Fruit fly (Drosophila melanogaster): Measurements from ENCODE around the gene Rpt2.

The Rpt2 gene

DNA sequence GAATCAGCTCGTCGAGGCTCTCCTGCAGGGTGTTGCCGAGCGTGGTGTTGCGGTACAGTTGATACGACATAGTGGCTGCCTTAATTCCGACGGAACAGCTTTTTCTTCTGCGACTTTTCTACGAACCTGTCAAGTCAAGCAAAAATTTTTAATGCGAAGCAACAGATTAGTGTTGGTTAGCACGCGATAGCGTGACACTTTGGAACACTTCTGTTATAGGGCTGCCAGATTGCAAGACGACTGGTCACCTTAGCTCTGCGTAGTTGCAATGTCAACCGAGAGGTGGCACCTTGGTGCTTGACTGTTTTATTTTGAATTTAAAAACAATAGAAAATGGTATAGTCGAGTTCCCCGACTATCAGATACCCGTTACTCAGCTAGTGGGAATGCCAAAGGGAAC, 40.5 kb downstream of the Rpt2 start, which contains the start of gene TfIIA-S:
TfIIA-S (minus strand) TSS at position 175 of the 400 bp plus-strand sequence.
- TF ChIP-seq ovo (GFP tag; optimal IDR thresholded peaks at IDR 0.05) (peak; percentile 82), cic (GFP tag; optimal IDR thresholded peaks at IDR 0.05) (peak; percentile 32), CG14711 (tag; optimal IDR thresholded peaks at IDR 0.05) (peak; percentile 59), CG11617 (GFP tag; optimal IDR thresholded peaks at IDR 0.05) (peak; percentile 2), pad (GFP tag; optimal IDR thresholded peaks at IDR 0.05) (peak; percentile 86), Hr96 (GFP tag; optimal IDR thresholded peaks at IDR 0.05) (peak; percentile 78), CG5204 (GFP tag; optimal IDR thresholded peaks at IDR 0.05) (peak; percentile 64), kay (GFP tag; ENCODE audit: borderline replicate concordance) (no peak), CG7045 (GFP tag; optimal IDR thresholded peaks at IDR 0.05) (peak; percentile 67), CG33017 (tag; optimal IDR thresholded peaks at IDR 0.05) (peak; percentile 53), toe (GFP tag; optimal IDR thresholded peaks at IDR 0.05) (peak; percentile 76), CG12768 (GFP tag; optimal IDR thresholded peaks at IDR 0.05) (peak; percentile 83), Mnt (GFP tag; optimal IDR thresholded peaks at IDR 0.05) (peak; percentile 80), Clk (GFP tag; optimal IDR thresholded peaks at IDR 0.05) (peak; percentile 75), CG7101 (tag; optimal IDR thresholded peaks at IDR 0.05) (peak; percentile 86), cnc (optimal IDR thresholded peaks at IDR 0.05) (no peak), Crg-1 (GFP tag; optimal IDR thresholded peaks at IDR 0.05) (peak; percentile 95), CG1620 (GFP tag; optimal IDR thresholded peaks at IDR 0.05) (peak; percentile 96), bab1 (GFP tag; optimal IDR thresholded peaks at IDR 0.05) (peak; percentile 84), tj (GFP tag; optimal IDR thresholded peaks at IDR 0.05) (peak; percentile 61)

DNA sequence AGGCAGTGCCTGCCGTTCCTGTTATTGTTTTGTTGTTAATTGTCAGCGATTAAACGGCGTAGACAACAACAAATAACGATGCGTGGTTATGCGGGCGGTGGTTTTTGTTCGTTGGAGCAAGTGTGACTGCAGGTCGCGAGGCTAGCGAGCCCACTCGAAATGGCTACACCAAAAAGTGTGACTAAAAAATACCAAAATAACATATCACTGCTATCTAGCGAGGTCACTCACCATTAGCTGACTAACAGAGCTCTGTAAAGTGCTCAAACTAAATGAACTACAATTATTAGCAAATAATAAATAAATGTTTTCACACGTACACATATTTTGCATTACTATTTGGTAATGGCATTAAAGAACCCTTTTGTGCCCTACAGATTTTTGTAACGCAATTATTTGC, 41.4 kb downstream of the Rpt2 start, which contains the start of gene Pli:
Pli (minus strand) TSS at position 131 of the 400 bp plus-strand sequence.
- TF ChIP-seq CG12768 (GFP tag; optimal IDR thresholded peaks at IDR 0.05) (no peak), cnc (optimal IDR thresholded peaks at IDR 0.05) (no peak), CG7101 (tag; optimal IDR thresholded peaks at IDR 0.05) (peak; percentile 57), CG11617 (GFP tag; optimal IDR thresholded peaks at IDR 0.05) (peak; percentile 5), tj (GFP tag; optimal IDR thresholded peaks at IDR 0.05) (peak; percentile 50), toe (GFP tag; optimal IDR thresholded peaks at IDR 0.05) (no peak), CG7045 (GFP tag; optimal IDR thresholded peaks at IDR 0.05) (no peak), Mnt (GFP tag; optimal IDR thresholded peaks at IDR 0.05) (peak; percentile 35), CG1620 (GFP tag; optimal IDR thresholded peaks at IDR 0.05) (peak; percentile 8), pad (GFP tag; optimal IDR thresholded peaks at IDR 0.05) (peak; percentile 4), CG14711 (tag; optimal IDR thresholded peaks at IDR 0.05) (peak; percentile 20), bab1 (GFP tag; optimal IDR thresholded peaks at IDR 0.05) (peak; percentile 55), CG33017 (tag; optimal IDR thresholded peaks at IDR 0.05) (no peak)

DNA sequence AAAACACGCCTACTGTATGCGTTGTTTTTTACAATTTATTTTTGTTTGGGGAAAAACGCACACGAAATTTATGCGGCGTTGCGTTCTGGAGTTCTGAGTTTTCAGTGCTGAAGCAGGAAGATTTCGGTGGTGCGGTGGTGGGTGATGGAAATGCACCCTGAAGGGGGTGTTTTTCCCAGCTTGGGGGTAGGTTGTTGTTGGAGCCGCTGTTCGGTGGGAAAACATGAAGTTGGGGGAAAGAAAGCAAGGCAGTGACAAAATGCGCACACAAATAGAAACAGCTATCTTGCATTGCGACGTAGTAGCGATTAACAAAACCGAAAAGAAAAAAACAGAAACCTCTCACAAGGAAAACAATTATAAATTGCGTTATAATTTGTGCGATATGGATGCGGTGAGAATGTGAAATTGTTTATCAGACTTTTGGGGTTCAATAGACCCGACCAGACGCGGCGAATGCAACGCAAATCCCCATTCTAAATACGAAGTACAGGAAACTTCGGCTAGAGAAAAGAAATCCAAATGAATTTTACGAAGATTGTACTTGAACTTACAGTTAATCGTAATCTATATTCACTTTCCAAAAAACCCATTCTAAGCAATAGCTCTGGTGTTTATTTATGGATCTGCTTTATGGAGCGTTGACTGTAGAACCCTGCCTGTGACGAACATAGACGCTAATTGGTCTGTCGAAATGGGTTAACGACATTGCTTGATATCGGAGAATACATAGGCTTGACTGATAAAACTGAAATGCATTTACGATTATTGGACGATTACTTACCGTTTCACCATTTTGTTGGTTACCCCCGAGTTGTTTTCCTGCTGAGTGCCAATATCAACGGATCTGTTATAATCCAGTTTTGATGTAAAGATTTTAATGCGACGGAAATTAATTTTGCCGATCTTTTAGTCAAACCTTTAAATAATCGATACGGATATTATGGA, 42.8 kb downstream of the Rpt2 start:
- TF ChIP-seq cic (GFP tag; optimal IDR thresholded peaks at IDR 0.05) (no peak), CG1620 (GFP tag; optimal IDR thresholded peaks at IDR 0.05) (no peak), Clk (GFP tag; optimal IDR thresholded peaks at IDR 0.05) (no peak), Mnt (GFP tag; optimal IDR thresholded peaks at IDR 0.05) (peak; percentile 0), tj (GFP tag; optimal IDR thresholded peaks at IDR 0.05) (no peak), bab1 (GFP tag; optimal IDR thresholded peaks at IDR 0.05) (peak; percentile 64), Crg-1 (GFP tag; optimal IDR thresholded peaks at IDR 0.05) (no peak), CG7101 (tag; optimal IDR thresholded peaks at IDR 0.05) (peak; percentile 57), CG12768 (GFP tag; optimal IDR thresholded peaks at IDR 0.05) (no peak), CG7045 (GFP tag; optimal IDR thresholded peaks at IDR 0.05) (peak; percentile 22), Hr96 (GFP tag; optimal IDR thresholded peaks at IDR 0.05) (no peak), CG33017 (tag; optimal IDR thresholded peaks at IDR 0.05) (peak; percentile 47), CG5204 (GFP tag; optimal IDR thresholded peaks at IDR 0.05) (no peak), pad (GFP tag; optimal IDR thresholded peaks at IDR 0.05) (peak; percentile 20), cnc (optimal IDR thresholded peaks at IDR 0.05) (no peak), kay (GFP tag; ENCODE audit: borderline replicate concordance) (peak; percentile 10), toe (GFP tag; optimal IDR thresholded peaks at IDR 0.05) (no peak), CG11617 (GFP tag; optimal IDR thresholded peaks at IDR 0.05) (no peak), CG14711 (tag; optimal IDR thresholded peaks at IDR 0.05) (peak; percentile 45), ovo (GFP tag; optimal IDR thresholded peaks at IDR 0.05) (no peak)

- TF ChIP-seq cnc (optimal IDR thresholded peaks at IDR 0.05) (no peak), tj (GFP tag; optimal IDR thresholded peaks at IDR 0.05) (no peak), bab1 (GFP tag; optimal IDR thresholded peaks at IDR 0.05) (no peak), pad (GFP tag; optimal IDR thresholded peaks at IDR 0.05) (no peak), toe (GFP tag; optimal IDR thresholded peaks at IDR 0.05) (no peak), CG12768 (GFP tag; optimal IDR thresholded peaks at IDR 0.05) (no peak)
Measured at dm6 chr3R:23887572-23887971, 43.8 kb downstream of the Rpt2 start.

DNA sequence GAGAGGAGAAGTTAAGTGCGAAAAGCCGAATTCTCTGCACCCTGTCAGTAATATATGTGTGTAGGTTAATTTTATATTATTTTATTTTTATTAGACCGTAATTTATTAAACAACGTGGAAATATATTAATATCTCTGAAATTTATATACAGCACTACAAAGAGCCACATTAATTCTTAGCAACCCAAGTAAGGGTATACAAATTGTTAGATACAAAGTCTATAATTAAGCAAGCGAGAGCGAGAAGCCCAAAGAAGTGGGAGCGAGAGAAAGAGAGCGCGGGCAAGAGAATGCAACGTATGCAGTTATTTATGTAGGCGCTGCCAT, 44.3 kb downstream of the Rpt2 start:
- TF ChIP-seq tj (GFP tag; optimal IDR thresholded peaks at IDR 0.05), result peak; percentile 88
- no peak for TF ChIP-seq Clk (GFP tag; optimal IDR thresholded peaks at IDR 0.05)
- TF ChIP-seq pad (GFP tag; optimal IDR thresholded peaks at IDR 0.05), result peak; percentile 51
- peak; percentile 97 for TF ChIP-seq bab1 (GFP tag; optimal IDR thresholded peaks at IDR 0.05)
- TF ChIP-seq Crg-1 (GFP tag; optimal IDR thresholded peaks at IDR 0.05), result peak; percentile 60
- TF ChIP-seq ovo (GFP tag; optimal IDR thresholded peaks at IDR 0.05), result no peak
- no peak for TF ChIP-seq CG5204 (GFP tag; optimal IDR thresholded peaks at IDR 0.05)
- TF ChIP-seq CG14711 (tag; optimal IDR thresholded peaks at IDR 0.05), result peak; percentile 90
- TF ChIP-seq cnc (optimal IDR thresholded peaks at IDR 0.05), result no peak
- TF ChIP-seq Hr96 (GFP tag; optimal IDR thresholded peaks at IDR 0.05), result no peak
- TF ChIP-seq Mnt (GFP tag; optimal IDR thresholded peaks at IDR 0.05), result no peak
- no peak for TF ChIP-seq cic (GFP tag; optimal IDR thresholded peaks at IDR 0.05)
- peak; percentile 88 for TF ChIP-seq CG7101 (tag; optimal IDR thresholded peaks at IDR 0.05)
- TF ChIP-seq CG12768 (GFP tag; optimal IDR thresholded peaks at IDR 0.05), result peak; percentile 44
- peak; percentile 47 for TF ChIP-seq CG1620 (GFP tag; optimal IDR thresholded peaks at IDR 0.05)
- TF ChIP-seq toe (GFP tag; optimal IDR thresholded peaks at IDR 0.05), result no peak
- TF ChIP-seq CG7045 (GFP tag; optimal IDR thresholded peaks at IDR 0.05), result peak; percentile 64
- TF ChIP-seq kay (GFP tag; ENCODE audit: borderline replicate concordance), result peak; percentile 66
- peak; percentile 74 for TF ChIP-seq CG33017 (tag; optimal IDR thresholded peaks at IDR 0.05)
- peak; percentile 56 for TF ChIP-seq CG11617 (GFP tag; optimal IDR thresholded peaks at IDR 0.05)

Measured in whole organism, adult.